Fruit fly (Drosophila melanogaster): ENCODE measurements around the gene sob.

The sob gene

dm6 chr2L:3590797-3591196 lies 10.2 kb upstream of the sob start:
- TF ChIP-seq CG11617 (GFP tag; optimal IDR thresholded peaks at IDR 0.05) (no peak), CG14711 (tag; optimal IDR thresholded peaks at IDR 0.05) (no peak), CG7045 (GFP tag; optimal IDR thresholded peaks at IDR 0.05) (no peak), CG33017 (tag; optimal IDR thresholded peaks at IDR 0.05) (no peak), Crg-1 (GFP tag; optimal IDR thresholded peaks at IDR 0.05) (no peak), kay (GFP tag; ENCODE audit: borderline replicate concordance) (no peak), cnc (optimal IDR thresholded peaks at IDR 0.05) (no peak), CG5204 (GFP tag; optimal IDR thresholded peaks at IDR 0.05) (no peak), tj (GFP tag; optimal IDR thresholded peaks at IDR 0.05) (no peak), pad (GFP tag; optimal IDR thresholded peaks at IDR 0.05) (no peak), bab1 (GFP tag; optimal IDR thresholded peaks at IDR 0.05) (no peak), Hr96 (GFP tag; optimal IDR thresholded peaks at IDR 0.05) (no peak), CG1620 (GFP tag; optimal IDR thresholded peaks at IDR 0.05) (no peak)

DNA sequence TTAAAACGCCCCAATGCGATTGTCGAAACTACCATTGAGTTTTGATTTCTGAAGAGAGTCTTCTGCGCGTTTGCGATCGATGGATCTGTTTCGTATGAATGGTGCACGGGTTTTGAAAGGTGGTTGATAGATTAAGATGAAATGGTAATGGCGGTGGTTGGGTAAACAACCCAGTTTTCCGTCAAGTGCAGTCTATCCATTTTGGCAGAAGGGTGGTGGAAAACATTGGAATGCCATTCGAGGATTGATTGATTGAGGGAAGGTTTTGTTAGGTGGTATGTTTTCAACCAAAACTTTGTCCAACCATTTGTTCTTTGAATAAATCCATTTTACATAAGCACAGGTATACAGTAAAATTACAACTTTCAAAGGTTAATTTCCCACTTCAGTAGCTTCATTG lies 8.3 kb upstream of the sob start:
- TF ChIP-seq CG5204 (GFP tag; optimal IDR thresholded peaks at IDR 0.05), result no peak
- no peak for TF ChIP-seq cic (GFP tag; optimal IDR thresholded peaks at IDR 0.05)
- no peak for TF ChIP-seq pad (GFP tag; optimal IDR thresholded peaks at IDR 0.05)

- TF ChIP-seq CG7101 (tag; optimal IDR thresholded peaks at IDR 0.05) (no peak), bab1 (GFP tag; optimal IDR thresholded peaks at IDR 0.05) (no peak), CG12768 (GFP tag; optimal IDR thresholded peaks at IDR 0.05) (no peak), pad (GFP tag; optimal IDR thresholded peaks at IDR 0.05) (no peak), cic (GFP tag; optimal IDR thresholded peaks at IDR 0.05) (no peak), cnc (optimal IDR thresholded peaks at IDR 0.05) (no peak), CG11617 (GFP tag; optimal IDR thresholded peaks at IDR 0.05) (no peak), CG14711 (tag; optimal IDR thresholded peaks at IDR 0.05) (no peak), CG7045 (GFP tag; optimal IDR thresholded peaks at IDR 0.05) (no peak), ovo (GFP tag; optimal IDR thresholded peaks at IDR 0.05) (no peak), toe (GFP tag; optimal IDR thresholded peaks at IDR 0.05) (no peak), Mnt (GFP tag; optimal IDR thresholded peaks at IDR 0.05) (no peak), kay (GFP tag; ENCODE audit: borderline replicate concordance) (no peak), CG1620 (GFP tag; optimal IDR thresholded peaks at IDR 0.05) (no peak), Hr96 (GFP tag; optimal IDR thresholded peaks at IDR 0.05) (no peak), Crg-1 (GFP tag; optimal IDR thresholded peaks at IDR 0.05) (no peak), CG33017 (tag; optimal IDR thresholded peaks at IDR 0.05) (no peak), tj (GFP tag; optimal IDR thresholded peaks at IDR 0.05) (no peak), Clk (GFP tag; optimal IDR thresholded peaks at IDR 0.05) (no peak), CG5204 (GFP tag; optimal IDR thresholded peaks at IDR 0.05) (no peak)
These were observed 7.6 kb upstream of the sob start for dm6 chr2L:3587907-3588733.

dm6 chr2L:3587286-3587685 lies 6.7 kb upstream of the sob start:
- TF ChIP-seq Hr96 (GFP tag; optimal IDR thresholded peaks at IDR 0.05) (no peak), CG12768 (GFP tag; optimal IDR thresholded peaks at IDR 0.05) (no peak), cnc (optimal IDR thresholded peaks at IDR 0.05) (no peak), CG5204 (GFP tag; optimal IDR thresholded peaks at IDR 0.05) (no peak), CG1620 (GFP tag; optimal IDR thresholded peaks at IDR 0.05) (no peak), toe (GFP tag; optimal IDR thresholded peaks at IDR 0.05) (no peak), Mnt (GFP tag; optimal IDR thresholded peaks at IDR 0.05) (no peak), CG33017 (tag; optimal IDR thresholded peaks at IDR 0.05) (no peak), Clk (GFP tag; optimal IDR thresholded peaks at IDR 0.05) (no peak), cic (GFP tag; optimal IDR thresholded peaks at IDR 0.05) (no peak), Crg-1 (GFP tag; optimal IDR thresholded peaks at IDR 0.05) (no peak), CG14711 (tag; optimal IDR thresholded peaks at IDR 0.05) (no peak), bab1 (GFP tag; optimal IDR thresholded peaks at IDR 0.05) (no peak), tj (GFP tag; optimal IDR thresholded peaks at IDR 0.05) (no peak), CG7101 (tag; optimal IDR thresholded peaks at IDR 0.05) (no peak), CG7045 (GFP tag; optimal IDR thresholded peaks at IDR 0.05) (no peak), CG11617 (GFP tag; optimal IDR thresholded peaks at IDR 0.05) (no peak), ovo (GFP tag; optimal IDR thresholded peaks at IDR 0.05) (no peak)

- TF ChIP-seq CG1620 (GFP tag; optimal IDR thresholded peaks at IDR 0.05), result no peak
- no peak for TF ChIP-seq Crg-1 (GFP tag; optimal IDR thresholded peaks at IDR 0.05)
- TF ChIP-seq ovo (GFP tag; optimal IDR thresholded peaks at IDR 0.05), result no peak
- no peak for TF ChIP-seq CG14711 (tag; optimal IDR thresholded peaks at IDR 0.05)
- no peak for TF ChIP-seq CG33017 (tag; optimal IDR thresholded peaks at IDR 0.05)
- TF ChIP-seq CG12768 (GFP tag; optimal IDR thresholded peaks at IDR 0.05), result no peak
- TF ChIP-seq tj (GFP tag; optimal IDR thresholded peaks at IDR 0.05), result no peak
- TF ChIP-seq cic (GFP tag; optimal IDR thresholded peaks at IDR 0.05), result no peak
- no peak for TF ChIP-seq Clk (GFP tag; optimal IDR thresholded peaks at IDR 0.05)
- no peak for TF ChIP-seq CG7101 (tag; optimal IDR thresholded peaks at IDR 0.05)
- TF ChIP-seq kay (GFP tag; ENCODE audit: borderline replicate concordance), result no peak
- TF ChIP-seq CG11617 (GFP tag; optimal IDR thresholded peaks at IDR 0.05), result no peak
- TF ChIP-seq bab1 (GFP tag; optimal IDR thresholded peaks at IDR 0.05), result no peak
These were observed 4.7 kb upstream of the sob start for dm6 chr2L:3585318-3585717.

dm6 chr2L:3584296-3584671 lies 3.7 kb upstream of the sob start:
- TF ChIP-seq CG12768 (GFP tag; optimal IDR thresholded peaks at IDR 0.05) (no peak), Clk (GFP tag; optimal IDR thresholded peaks at IDR 0.05) (no peak), cnc (optimal IDR thresholded peaks at IDR 0.05) (no peak), ovo (GFP tag; optimal IDR thresholded peaks at IDR 0.05) (no peak), toe (GFP tag; optimal IDR thresholded peaks at IDR 0.05) (no peak), CG1620 (GFP tag; optimal IDR thresholded peaks at IDR 0.05) (no peak), Mnt (GFP tag; optimal IDR thresholded peaks at IDR 0.05) (no peak), CG14711 (tag; optimal IDR thresholded peaks at IDR 0.05) (no peak), Hr96 (GFP tag; optimal IDR thresholded peaks at IDR 0.05) (no peak), CG5204 (GFP tag; optimal IDR thresholded peaks at IDR 0.05) (no peak), CG7045 (GFP tag; optimal IDR thresholded peaks at IDR 0.05) (no peak), kay (GFP tag; ENCODE audit: borderline replicate concordance) (no peak), CG33017 (tag; optimal IDR thresholded peaks at IDR 0.05) (no peak), CG7101 (tag; optimal IDR thresholded peaks at IDR 0.05) (no peak), CG11617 (GFP tag; optimal IDR thresholded peaks at IDR 0.05) (no peak), cic (GFP tag; optimal IDR thresholded peaks at IDR 0.05) (no peak), tj (GFP tag; optimal IDR thresholded peaks at IDR 0.05) (no peak), bab1 (GFP tag; optimal IDR thresholded peaks at IDR 0.05) (no peak), Crg-1 (GFP tag; optimal IDR thresholded peaks at IDR 0.05) (no peak)
